Worm (Caenorhabditis elegans): ENCODE data around the gene F35H10.2.

The F35H10.2 gene

DNA sequence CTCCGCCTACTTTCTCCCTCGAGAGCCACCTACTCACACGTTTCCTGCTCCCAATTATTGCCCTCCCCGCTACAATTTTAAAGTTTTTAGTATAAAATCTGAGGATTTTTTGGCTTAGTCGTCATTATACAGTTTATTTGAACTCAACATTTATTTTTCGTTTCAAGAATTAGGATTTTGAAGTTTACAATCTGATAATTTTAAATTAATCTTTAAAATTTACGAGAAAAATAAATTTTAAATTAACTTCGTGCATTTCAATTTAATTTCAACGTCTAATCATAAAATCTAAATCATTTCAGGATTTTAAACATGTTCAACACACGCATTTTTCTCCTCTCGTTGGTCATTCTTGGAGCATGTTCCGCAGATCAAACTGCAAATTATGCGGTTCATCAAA is at the start of gene F35H10.2:
TSS of gene F35H10.2 (plus strand) at position 301 of the 400 bp plus-strand sequence.
- TF ChIP-seq scrt-1 (GFP tag; IDR thresholded peaks at IDR 0.05) (no peak), ceh-36 (tag; optimal IDR thresholded peaks at IDR 0.05) (no peak), ceh-13 (GFP tag; optimal IDR thresholded peaks at IDR 0.05) (no peak), pes-1 (GFP tag; IDR thresholded peaks at IDR 0.05) (no peak), ets-7 (tag; optimal IDR thresholded peaks at IDR 0.05) (no peak), tbx-11 (GFP tag; IDR thresholded peaks at IDR 0.05) (no peak), hmbx-1 (tag; optimal IDR thresholded peaks at IDR 0.05) (no peak), F13C5.2 (tag; optimal IDR thresholded peaks at IDR 0.05) (no peak)

ce11 chrIV:8283214-8283613 is 45.8 kb upstream of the F35H10.2 start:
- TF ChIP-seq flt-1 (GFP tag; IDR thresholded peaks at IDR 0.05): no peak
- TF ChIP-seq hmg-4 (GFP tag; optimal IDR thresholded peaks at IDR 0.05): no peak
- TF ChIP-seq hmbx-1 (tag; optimal IDR thresholded peaks at IDR 0.05): no peak
- TF ChIP-seq ama-1 (optimal IDR thresholded peaks at IDR 0.05): no peak
- TF ChIP-seq tra-4 (tag; optimal IDR thresholded peaks at IDR 0.05): no peak
- TF ChIP-seq ceh-36 (tag; optimal IDR thresholded peaks at IDR 0.05): no peak
- TF ChIP-seq pes-1 (GFP tag; IDR thresholded peaks at IDR 0.05): no peak
- no peak for TF ChIP-seq B0310.2 (tag; optimal IDR thresholded peaks at IDR 0.05)
- TF ChIP-seq scrt-1 (GFP tag; IDR thresholded peaks at IDR 0.05): no peak
- no peak for TF ChIP-seq ets-7 (tag; optimal IDR thresholded peaks at IDR 0.05)

DNA sequence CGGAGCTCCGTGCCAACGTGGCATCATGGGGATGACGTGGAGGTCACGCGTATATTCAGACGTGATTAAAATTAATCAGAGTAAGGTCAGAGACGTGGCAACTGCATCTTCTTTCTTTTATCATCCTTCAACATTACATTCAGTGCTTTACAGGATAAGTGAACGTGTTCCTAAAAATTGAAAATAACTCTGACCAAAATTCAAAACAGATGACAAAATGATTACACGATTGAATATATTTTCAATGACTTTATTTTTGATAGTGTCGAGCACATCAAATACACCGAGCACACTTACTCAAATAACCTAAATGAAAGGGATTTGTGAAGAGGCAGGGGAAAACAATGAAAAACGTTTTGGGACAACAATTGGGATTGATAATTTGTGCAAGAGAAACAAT is 42.7 kb upstream of the F35H10.2 start, which contains the start of gene K07H8.9:
TSS of gene K07H8.9 (minus strand) at position 125 of the 400 bp plus-strand sequence.
- TF ChIP-seq hmbx-1 (tag; optimal IDR thresholded peaks at IDR 0.05) (no peak), aly-1 (tag; optimal IDR thresholded peaks at IDR 0.05) (no peak), F13C5.2 (tag; optimal IDR thresholded peaks at IDR 0.05) (no peak)

DNA sequence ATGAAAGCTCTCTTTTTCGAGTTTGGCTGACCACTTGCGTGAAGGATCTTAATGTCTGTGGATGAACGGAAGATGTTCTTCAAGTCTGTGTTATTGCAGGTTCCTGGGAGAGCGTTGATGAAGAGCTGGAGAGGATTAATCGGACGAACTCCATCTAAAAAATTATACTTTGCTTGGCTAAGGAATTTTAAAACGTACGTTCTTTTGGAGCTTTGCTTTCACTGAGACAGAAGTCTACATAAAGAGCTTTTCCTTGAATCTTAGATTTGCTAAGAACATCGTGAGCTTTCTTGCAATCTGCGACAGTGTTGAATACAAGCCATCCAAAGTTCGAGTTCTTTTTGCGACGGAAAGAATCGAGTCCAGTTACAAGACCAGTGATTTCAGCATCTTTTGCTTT is 41.7 kb upstream of the F35H10.2 start:
- TF ChIP-seq tra-4 (tag; optimal IDR thresholded peaks at IDR 0.05): no peak
- TF ChIP-seq ceh-13 (GFP tag; optimal IDR thresholded peaks at IDR 0.05): no peak
- no peak for TF ChIP-seq ama-1 (optimal IDR thresholded peaks at IDR 0.05)
- TF ChIP-seq F13C5.2 (tag; optimal IDR thresholded peaks at IDR 0.05): no peak
- TF ChIP-seq ceh-36 (tag; optimal IDR thresholded peaks at IDR 0.05): no peak
- TF ChIP-seq tbx-37 (GFP tag; conservative IDR thresholded peaks at IDR 0.05): no peak
- TF ChIP-seq tbx-11 (GFP tag; IDR thresholded peaks at IDR 0.05): no peak
- no peak for TF ChIP-seq sea-1 (GFP tag; conservative IDR thresholded peaks at IDR 0.05)

- 0 out of 2 replicates have a peak, but pooled peaks have one; percentile 10 for TF ChIP-seq sea-1 (GFP tag; conservative IDR thresholded peaks at IDR 0.05)
- TF ChIP-seq flt-1 (GFP tag; IDR thresholded peaks at IDR 0.05): no peak
Observed at ce11 chrIV:8289105-8289504, 39.9 kb upstream of the F35H10.2 start.

ce11 chrIV:8289505-8289579 is 39.7 kb upstream of the F35H10.2 start, which contains the start of gene nucl-1:
nucl-1 (minus strand) TSS chrIV:8289530.
- TF ChIP-seq flt-1 (GFP tag; IDR thresholded peaks at IDR 0.05) (no peak), ets-7 (tag; optimal IDR thresholded peaks at IDR 0.05) (no peak), scrt-1 (GFP tag; IDR thresholded peaks at IDR 0.05) (no peak), tbx-11 (GFP tag; IDR thresholded peaks at IDR 0.05) (no peak), pes-1 (GFP tag; IDR thresholded peaks at IDR 0.05) (no peak), B0310.2 (tag; optimal IDR thresholded peaks at IDR 0.05) (no peak), aly-1 (tag; optimal IDR thresholded peaks at IDR 0.05) (no peak), sea-1 (GFP tag; conservative IDR thresholded peaks at IDR 0.05) (no peak), tbx-37 (GFP tag; conservative IDR thresholded peaks at IDR 0.05) (no peak), F13C5.2 (tag; optimal IDR thresholded peaks at IDR 0.05) (no peak), tra-4 (tag; optimal IDR thresholded peaks at IDR 0.05) (no peak), hmg-4 (GFP tag; optimal IDR thresholded peaks at IDR 0.05) (no peak), ama-1 (optimal IDR thresholded peaks at IDR 0.05) (no peak), ceh-13 (GFP tag; optimal IDR thresholded peaks at IDR 0.05) (no peak), hmbx-1 (tag; optimal IDR thresholded peaks at IDR 0.05) (no peak), hnd-1 (tag; optimal IDR thresholded peaks at IDR 0.05) (no peak), ceh-36 (tag; optimal IDR thresholded peaks at IDR 0.05) (no peak)

DNA sequence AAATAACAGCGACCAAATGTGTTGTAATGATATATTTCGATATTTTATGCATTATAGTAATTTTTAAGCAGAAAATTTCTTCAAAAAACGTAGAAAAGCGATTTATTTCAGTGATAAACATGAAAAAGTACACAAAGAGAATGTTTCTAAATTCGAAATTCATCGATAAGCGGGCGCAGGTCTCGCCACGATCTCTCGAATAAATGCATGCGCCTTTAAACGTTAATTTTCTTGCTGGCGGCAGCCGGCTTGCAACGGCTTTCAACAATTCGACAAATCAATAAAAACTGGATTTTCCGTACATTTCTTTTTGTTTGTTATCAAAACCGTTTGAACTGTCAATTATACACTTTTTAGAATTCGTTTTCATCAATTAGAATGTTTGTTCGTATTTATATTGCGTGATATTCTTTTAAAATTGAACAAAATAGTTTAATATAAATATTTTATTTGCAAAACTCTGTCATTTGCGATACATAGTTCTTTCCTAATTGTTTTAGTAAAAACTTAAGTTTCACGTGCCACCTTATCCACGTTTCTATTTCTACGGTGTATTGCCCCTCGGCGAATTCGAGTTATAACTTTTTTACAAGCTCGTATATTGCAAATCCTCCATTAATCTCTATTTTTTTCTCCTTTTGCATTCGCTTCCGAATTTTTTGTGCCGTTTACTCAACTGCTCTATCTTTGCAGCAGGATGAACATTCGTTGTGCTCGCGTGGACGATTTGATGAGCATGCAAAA is 39.3 kb upstream of the F35H10.2 start, which contains the start of gene daf-31:
TSS of gene daf-31 (plus strand) at position 694 of the 744 bp plus-strand sequence.
- TF ChIP-seq F13C5.2 (tag; optimal IDR thresholded peaks at IDR 0.05) (no peak), sea-1 (GFP tag; conservative IDR thresholded peaks at IDR 0.05) (0 out of 2 replicates have a peak, but pooled peaks have one; percentile 5), ceh-13 (GFP tag; optimal IDR thresholded peaks at IDR 0.05) (no peak)

ce11 chrIV:8291232-8291631 is 37.8 kb upstream of the F35H10.2 start, which contains the start of gene K07H8.2:
K07H8.2 (plus strand) TSS chrIV:8291532.
- TF ChIP-seq tbx-37 (GFP tag; conservative IDR thresholded peaks at IDR 0.05): no peak
- no peak for TF ChIP-seq ets-7 (tag; optimal IDR thresholded peaks at IDR 0.05)
- TF ChIP-seq pes-1 (GFP tag; IDR thresholded peaks at IDR 0.05): no peak
- no peak for TF ChIP-seq hmg-4 (GFP tag; optimal IDR thresholded peaks at IDR 0.05)
- no peak for TF ChIP-seq hnd-1 (tag; optimal IDR thresholded peaks at IDR 0.05)
- TF ChIP-seq flt-1 (GFP tag; IDR thresholded peaks at IDR 0.05): no peak
- TF ChIP-seq F13C5.2 (tag; optimal IDR thresholded peaks at IDR 0.05): no peak
- no peak for TF ChIP-seq scrt-1 (GFP tag; IDR thresholded peaks at IDR 0.05)
- TF ChIP-seq B0310.2 (tag; optimal IDR thresholded peaks at IDR 0.05): no peak
- no peak for TF ChIP-seq ama-1 (optimal IDR thresholded peaks at IDR 0.05)
- TF ChIP-seq aly-1 (tag; optimal IDR thresholded peaks at IDR 0.05): no peak
- TF ChIP-seq tra-4 (tag; optimal IDR thresholded peaks at IDR 0.05): no peak
- TF ChIP-seq ceh-36 (tag; optimal IDR thresholded peaks at IDR 0.05): no peak
- no peak for TF ChIP-seq hmbx-1 (tag; optimal IDR thresholded peaks at IDR 0.05)
- no peak for TF ChIP-seq ceh-13 (GFP tag; optimal IDR thresholded peaks at IDR 0.05)
- no peak for TF ChIP-seq sea-1 (GFP tag; conservative IDR thresholded peaks at IDR 0.05)
- no peak for TF ChIP-seq tbx-11 (GFP tag; IDR thresholded peaks at IDR 0.05)

All from whole organism, early embryonic.